Worm (Caenorhabditis elegans) whole organism, L4 larva: ENCODE measurements around the gene F40A3.1.

Experiments used
- F26F4.8 ChIP-seq: fragments of 200-800 bp; sonication (Bioruptor generic); conservative IDR thresholded peaks from 2 replicates; pipeline ENCODE4 v1.3.6; 2022; ENCODE audit warnings: missing genetic modification characterization, missing compliant biosample characterization
- F44E2.7 ChIP-seq: fragments of 200-800 bp; sonication (Bioruptor generic); IDR thresholded peaks from 2 replicates; pipeline ENCODE4 v2.1.2; 2022; ENCODE audit warnings: missing genetic modification characterization, missing compliant biosample characterization
- Y48G9A.11 ChIP-seq: fragments of 200-800 bp; sonication (Bioruptor generic); IDR thresholded peaks from 2 replicates; pipeline ENCODE4 v1.3.6; 2022; ENCODE audit warnings: missing genetic modification reagents, missing genetic modification characterization, missing compliant biosample characterization
- ZK546.5 ChIP-seq, 2 experiments: sonication (generic microtip); optimal IDR thresholded peaks; 2 replicates each; lab custom pipeline; 2017; ENCODE audit warnings: missing biosample characterization in 2 of 2, missing genetic modification characterization in 2 of 2
- aha-1 ChIP-seq: fragments of 150-350 bp; peaks from one replicate; lab custom pipeline; 2014; ENCODE audit warnings: missing biosample characterization, missing genetic modification characterization
- ceh-32 ChIP-seq: sonication (generic microtip); optimal IDR thresholded peaks from 2 replicates; lab custom pipeline; 2016; ENCODE audit warnings: mild to moderate bottlenecking, missing genetic modification characterization, missing compliant biosample characterization; ENCODE audit not compliant: poor library complexity
- ceh-44 ChIP-seq: fragments of 200-800 bp; sonication (Bioruptor generic); IDR thresholded peaks from 2 replicates; pipeline ENCODE4 v1.3.6; 2022; ENCODE audit warnings: missing genetic modification reagents, missing genetic modification characterization, missing compliant biosample characterization
- ceh-62 ChIP-seq: sonication (generic microtip); optimal IDR thresholded peaks from 2 replicates; lab custom pipeline; 2017; ENCODE audit warnings: missing biosample characterization, missing genetic modification characterization
- daf-16 ChIP-seq, 3 experiments: sonication (generic microtip); optimal IDR thresholded peaks; 2 replicates each; lab custom pipeline; 2016 to 2017; ENCODE audit warnings: missing genetic modification characterization in 3 of 3, missing genetic modification reagents in 3 of 3, mild to moderate bottlenecking in 2 of 3, missing compliant biosample characterization in 2 of 3, missing biosample characterization in 1 of 3, moderate library complexity in 1 of 3
- dmd-8 ChIP-seq: fragments of 200-800 bp; sonication (Bioruptor generic); IDR thresholded peaks from 2 replicates; pipeline ENCODE4 v1.3.6; 2022; ENCODE audit warnings: missing genetic modification characterization, missing compliant biosample characterization
- duxl-1 ChIP-seq: sonication (generic microtip); optimal IDR thresholded peaks from 2 replicates; lab custom pipeline; 2016; ENCODE audit warnings: mild to moderate bottlenecking, missing genetic modification characterization, moderate library complexity, missing compliant biosample characterization; ENCODE audit not compliant: poor library complexity
- fkh-10 ChIP-seq: fragments of 150-350 bp; optimal IDR thresholded peaks from 2 replicates; lab custom pipeline; 2014; ENCODE audit warnings: missing biosample characterization, missing genetic modification reagents, missing genetic modification characterization
- hif-1 ChIP-seq, 2 experiments: sonication (generic microtip); optimal IDR thresholded peaks; 2 replicates each; lab custom pipeline; 2016 to 2017; ENCODE audit warnings: missing compliant biosample characterization in 2 of 2, missing genetic modification characterization in 2 of 2, missing genetic modification reagents in 2 of 2, missing genotype in 2 of 2, mild to moderate bottlenecking in 1 of 2
- lin-13 ChIP-seq: fragments of 150-350 bp; optimal IDR thresholded peaks from 2 replicates; lab custom pipeline; 2014; ENCODE audit warnings: missing biosample characterization, missing genetic modification reagents, missing genetic modification characterization
- lin-15B ChIP-seq: fragments of 150-350 bp; sonication (generic microtip); optimal IDR thresholded peaks from 3 replicates; lab custom pipeline; 2014; ENCODE audit warnings: missing biosample characterization, missing genetic modification characterization
- lin-29 ChIP-seq: fragments of 200-800 bp; sonication (Bioruptor generic); IDR thresholded peaks from 2 replicates; pipeline ENCODE4 v1.3.6; 2022; ENCODE audit warnings: missing genetic modification reagents, missing genetic modification characterization, missing compliant biosample characterization
- mxl-2 ChIP-seq: fragments of 200-800 bp; sonication (Bioruptor generic); conservative IDR thresholded peaks from 2 replicates; pipeline ENCODE4 v1.3.6; 2022; ENCODE audit warnings: missing genetic modification reagents, missing genetic modification characterization, missing compliant biosample characterization
- nhr-28 ChIP-seq: fragments of 150-350 bp; optimal IDR thresholded peaks from 2 replicates; lab custom pipeline; 2014; ENCODE audit warnings: missing biosample characterization, missing genetic modification characterization
- nhr-41 ChIP-seq: fragments of 200-800 bp; sonication (Bioruptor generic); IDR thresholded peaks from 2 replicates; pipeline ENCODE4 v1.3.6; 2022; ENCODE audit warnings: missing genetic modification reagents, missing genetic modification characterization, missing compliant biosample characterization
- nhr-42 ChIP-seq: fragments of 200-800 bp; sonication (Bioruptor generic); IDR thresholded peaks from 2 replicates; pipeline ENCODE4 v1.3.6; 2022; ENCODE audit warnings: missing genetic modification characterization, missing compliant biosample characterization
- nhr-48 ChIP-seq: sonication (generic microtip); optimal IDR thresholded peaks from 2 replicates; lab custom pipeline; 2016; ENCODE audit warnings: mild to moderate bottlenecking, missing genetic modification characterization, missing compliant biosample characterization
- nhr-77 ChIP-seq: fragments of 150-350 bp; optimal IDR thresholded peaks from 2 replicates; lab custom pipeline; 2014; ENCODE audit warnings: missing biosample characterization, missing genetic modification characterization
- saeg-2 ChIP-seq: fragments of 200-800 bp; sonication (Bioruptor generic); IDR thresholded peaks from 2 replicates; pipeline ENCODE4 v1.3.6; 2022; ENCODE audit warnings: missing genetic modification reagents, missing genetic modification characterization, missing compliant biosample characterization
- snpc-4 ChIP-seq: fragments of 150-350 bp; optimal IDR thresholded peaks from 2 replicates; lab custom pipeline; 2014; ENCODE audit warnings: missing biosample characterization, missing genetic modification characterization
- unc-39 ChIP-seq: sonication (generic microtip); optimal IDR thresholded peaks from 2 replicates; lab custom pipeline; 2017; ENCODE audit warnings: missing biosample characterization, missing genetic modification characterization
- unc-62 ChIP-seq, 3 experiments: fragments of 150-350 bp in 1 of 3; sonication (generic microtip); optimal IDR thresholded peaks in 2 of 3; peaks in 1 of 3; 1 replicate in 1 of 3; 2 replicates in 2 of 3; lab custom pipeline; 2014 to 2017; ENCODE audit warnings: missing biosample characterization in 3 of 3, missing genetic modification characterization in 3 of 3, missing genetic modification reagents in 3 of 3, missing genotype in 1 of 3
- zag-1 ChIP-seq: fragments of 150-350 bp; optimal IDR thresholded peaks from 2 replicates; lab custom pipeline; 2014; ENCODE audit warnings: missing biosample characterization, missing genetic modification characterization
- zfp-3 ChIP-seq: fragments of 200-800 bp; sonication (Bioruptor generic); conservative IDR thresholded peaks from 2 replicates; pipeline ENCODE4 v1.3.6; 2022; ENCODE audit warnings: missing genetic modification reagents, missing genetic modification characterization, missing compliant biosample characterization
- ztf-11 ChIP-seq: fragments of 150-350 bp; optimal IDR thresholded peaks from 2 replicates; lab custom pipeline; 2014; ENCODE audit warnings: missing biosample characterization, missing genetic modification characterization

The F40A3.1 gene

DNA sequence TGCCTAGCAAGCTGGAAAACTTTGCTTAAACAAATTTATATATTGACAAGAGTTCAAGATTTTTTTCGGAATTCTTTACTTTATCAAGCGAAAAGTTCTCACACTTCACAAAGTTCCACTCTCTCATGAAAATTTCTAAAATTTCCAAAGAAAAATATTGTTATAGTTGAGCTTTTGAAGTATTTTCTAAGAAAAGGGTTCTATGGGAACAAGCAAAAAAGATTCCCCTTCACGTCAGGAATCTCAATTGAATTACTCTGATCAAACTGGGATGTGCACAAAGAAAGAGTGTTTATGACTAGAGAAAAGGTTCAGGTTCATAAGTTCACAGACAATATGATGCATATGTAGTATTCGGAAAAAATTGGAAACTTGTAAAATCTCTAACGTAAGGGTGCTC, 13.1 kb downstream of the F40A3.1 start:
- TF ChIP-seq hif-1 (tag; optimal IDR thresholded peaks at IDR 0.05; lab: Kevin White, UChicago): no peak
- peak in 1 of 2 experiments; percentile 80 for TF ChIP-seq unc-62 (GFP tag; optimal IDR thresholded peaks at IDR 0.05 in 1 of 2; lab: Kevin White, UChicago)
- TF ChIP-seq unc-62 (tag; optimal IDR thresholded peaks at IDR 0.05; lab: Kevin White, UChicago): no peak
- TF ChIP-seq fkh-10: peak; percentile 92

- peak in 1 of 2 experiments; percentile 94 for TF ChIP-seq daf-16 (GFP tag; optimal IDR thresholded peaks at IDR 0.05; lab: Kevin White, UChicago)
- TF ChIP-seq daf-16 (tag; optimal IDR thresholded peaks at IDR 0.05; lab: Kevin White, UChicago): no peak
- no peak for TF ChIP-seq nhr-48 (tag; lab: Kevin White, UChicago)
Measured at ce11 chrV:7908431-7908830, 17.1 kb downstream of the F40A3.1 start.

ce11 chrV:7925483-7925882, 34.2 kb downstream of the F40A3.1 start, which contains the start of gene srsx-7:
Gene srsx-7, plus strand, starts transcription at chrV:7925783.
- TF ChIP-seq saeg-2 (GFP tag; lab: Robert Waterston, UW): no peak
- no peak for TF ChIP-seq lin-15B (tag; lab: Kevin White, UChicago)
- TF ChIP-seq snpc-4 (tag; lab: Kevin White, UChicago): no peak
- TF ChIP-seq ceh-44 (GFP tag; lab: Robert Waterston, UW): no peak
- no peak for TF ChIP-seq F26F4.8 (GFP tag; lab: Robert Waterston, UW)

DNA sequence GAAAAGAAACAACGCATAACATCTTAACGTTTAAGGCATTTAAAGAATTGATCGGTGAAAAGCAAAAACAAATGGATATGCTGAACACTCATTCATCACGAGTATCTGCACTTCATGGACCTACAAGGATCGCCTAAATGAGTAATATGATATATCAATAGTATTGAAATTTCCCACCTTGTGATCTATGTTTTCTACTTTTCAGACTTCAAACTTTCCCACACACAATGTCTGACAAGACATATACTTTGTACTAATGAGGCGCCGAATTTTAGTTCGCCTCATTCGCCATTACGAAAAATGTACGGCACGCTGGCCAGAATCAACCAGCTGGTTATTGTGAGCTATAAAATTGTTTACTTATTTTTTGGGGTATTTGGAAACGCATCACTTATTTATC, 35.5 kb downstream of the F40A3.1 start, which contains the start of gene srsx-6:
TSS of gene srsx-6 (plus strand) at position 301 of the 400 bp plus-strand sequence.
- TF ChIP-seq nhr-42 (GFP tag; lab: Robert Waterston, UW) (no peak), nhr-28 (tag; lab: Kevin White, UChicago) (no peak), aha-1 (tag; lab: Kevin White, UChicago) (no peak), F44E2.7 (GFP tag; lab: Robert Waterston, UW) (no peak), mxl-2 (GFP tag; lab: Robert Waterston, UW) (no peak), ceh-62 (tag; lab: Kevin White, UChicago) (no peak), zfp-3 (GFP tag; lab: Robert Waterston, UW) (no peak), lin-29 (GFP tag; lab: Robert Waterston, UW) (no peak), duxl-1 (no peak), unc-39 (tag; lab: Kevin White, UChicago) (no peak), ztf-11 (tag; lab: Kevin White, UChicago) (no peak), ceh-32 (tag; lab: Kevin White, UChicago) (no peak), Y48G9A.11 (GFP tag; lab: Robert Waterston, UW) (no peak), ceh-44 (GFP tag; lab: Robert Waterston, UW) (no peak), nhr-41 (GFP tag; lab: Robert Waterston, UW) (no peak), ZK546.5 (tag; optimal IDR thresholded peaks at IDR 0.05; lab: Kevin White, UChicago) (no peak), nhr-48 (tag; lab: Kevin White, UChicago) (no peak), lin-15B (tag; lab: Kevin White, UChicago) (no peak), lin-13 (GFP tag; lab: Kevin White, UChicago) (no peak)

ce11 chrV:7928660-7929059, 37.3 kb downstream of the F40A3.1 start, which contains the start of gene srsx-5:
Gene srsx-5, plus strand, starts transcription at chrV:7928960.
- no peak for TF ChIP-seq nhr-77 (tag; lab: Kevin White, UChicago)

DNA sequence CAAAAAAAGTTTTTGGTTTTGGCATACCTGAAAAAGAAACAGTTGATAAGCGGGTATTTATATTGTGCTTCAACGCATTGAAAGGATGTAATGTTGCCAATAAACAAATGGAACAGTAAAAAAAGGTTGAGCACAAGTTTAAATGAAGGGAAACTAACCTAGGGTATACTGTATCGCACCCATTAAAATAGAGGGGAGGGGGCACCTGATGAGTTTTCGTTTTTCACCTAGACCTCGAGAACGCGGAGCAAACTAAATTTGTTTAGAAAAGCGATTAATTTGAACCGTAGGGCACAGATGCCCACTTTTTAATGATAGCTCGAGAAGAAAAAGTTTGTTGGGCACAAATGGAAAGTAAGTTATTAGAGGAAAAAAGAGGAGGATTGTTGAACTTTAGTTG, 41.7 kb downstream of the F40A3.1 start, which contains the start of gene ncx-10:
TSS of gene ncx-10 (minus strand) at position 101 of the 400 bp plus-strand sequence.
- TF ChIP-seq zag-1 (tag; lab: Kevin White, UChicago) (no peak), ZK546.5 (tag; optimal IDR thresholded peaks at IDR 0.05; lab: Kevin White, UChicago) (no peak), ceh-62 (tag; lab: Kevin White, UChicago) (no peak), dmd-8 (GFP tag; lab: Robert Waterston, UW) (no peak)
- TF ChIP-seq, all 104 proteins: peak for 0
